Fruit fly (Drosophila melanogaster): ENCODE measurements around the gene Cip4.

- TF ChIP-seq Rel (GFP tag; optimal IDR thresholded peaks at IDR 0.05) (no peak), Rel (tag; optimal IDR thresholded peaks at IDR 0.05) (no peak), lola (GFP tag; optimal IDR thresholded peaks at IDR 0.05) (no peak), Dif (GFP tag; optimal IDR thresholded peaks at IDR 0.05; ENCODE audit: partially characterized antibody) (no peak), pan (optimal IDR thresholded peaks at IDR 0.05) (no peak), psq (GFP tag; optimal IDR thresholded peaks at IDR 0.05) (no peak), Hr78 (GFP tag; optimal IDR thresholded peaks at IDR 0.05) (no peak), dsf (GFP tag; optimal IDR thresholded peaks at IDR 0.05; ENCODE audit: borderline replicate concordance) (no peak), Jra (GFP tag; optimal IDR thresholded peaks at IDR 0.05) (no peak), Mio (GFP tag; optimal IDR thresholded peaks at IDR 0.05) (no peak), OdsH (GFP tag; optimal IDR thresholded peaks at IDR 0.05) (no peak), woc (GFP tag; optimal IDR thresholded peaks at IDR 0.05) (no peak), Vsx2 (GFP tag; optimal IDR thresholded peaks at IDR 0.05; ENCODE audit: partially characterized antibody) (no peak), Dfd (GFP tag; optimal IDR thresholded peaks at IDR 0.05) (no peak), CG32264 (GFP tag; optimal IDR thresholded peaks at IDR 0.05) (no peak)
These were observed 27.3 kb downstream of the Cip4 start for dm6 chr3L:4336588-4336987.

Measured in whole organism, wandering third instar larva.